Fruit fly (Drosophila melanogaster) whole organism, prepupa: ENCODE data around the gene CG7246.

ENCODE experiments used
- Blimp-1 ChIP-seq: fragments of 200-800 bp; sonication (Bioruptor generic); optimal IDR thresholded peaks from 3 replicates; lab custom pipeline; 2017; ENCODE audit warnings: missing biosample characterization, missing genetic modification characterization, mild to moderate bottlenecking, moderate library complexity, missing genetic modification reagents
- CG10669 ChIP-seq: fragments of 200-800 bp; sonication (Bioruptor generic); optimal IDR thresholded peaks from 3 replicates; lab custom pipeline; 2018; ENCODE audit warnings: missing biosample characterization, mild to moderate bottlenecking, missing genetic modification characterization, moderate library complexity
- CG11294 ChIP-seq: fragments of 200-800 bp; sonication (Bioruptor generic); IDR thresholded peaks from 2 replicates; pipeline ENCODE4 v1.3.6; 2022; ENCODE audit warnings: missing biosample characterization, missing genetic modification characterization
- CG11762 ChIP-seq: fragments of 200-800 bp; sonication (Bioruptor generic); optimal IDR thresholded peaks from 3 replicates; lab custom pipeline; 2016; ENCODE audit warnings: missing biosample characterization, missing genetic modification characterization; ENCODE audit not compliant: insufficient read depth
- CG11902 ChIP-seq: fragments of 200-800 bp; sonication (Bioruptor generic); optimal IDR thresholded peaks from 3 replicates; lab custom pipeline; 2016; ENCODE audit warnings: missing biosample characterization, missing genetic modification characterization
- CG1621 ChIP-seq: fragments of 200-800 bp; sonication (Bioruptor generic); optimal IDR thresholded peaks from 3 replicates; lab custom pipeline; 2018; ENCODE audit warnings: missing biosample characterization, mild to moderate bottlenecking, missing genetic modification characterization
- CG16779 ChIP-seq: fragments of 200-800 bp; sonication (Bioruptor generic); optimal IDR thresholded peaks from 3 replicates; lab custom pipeline; 2017; ENCODE audit warnings: missing biosample characterization, mild to moderate bottlenecking, missing genetic modification characterization
- CG3032 ChIP-seq: fragments of 200-800 bp; optimal IDR thresholded peaks from 2 replicates; lab custom pipeline; 2019; ENCODE audit warnings: missing biosample characterization, mild to moderate bottlenecking, missing genetic modification characterization, moderate library complexity
- CG31627 ChIP-seq: fragments of 200-800 bp; sonication (Bioruptor generic); optimal IDR thresholded peaks from 3 replicates; lab custom pipeline; 2016; ENCODE audit warnings: missing biosample characterization, missing genetic modification characterization
- CG32006 ChIP-seq: fragments of 200-800 bp; sonication (Bioruptor generic); optimal IDR thresholded peaks from 3 replicates; lab custom pipeline; 2017; ENCODE audit warnings: missing biosample characterization, mild to moderate bottlenecking, missing genetic modification characterization
- CG34406 ChIP-seq: fragments of 200-800 bp; sonication (Bioruptor generic); optimal IDR thresholded peaks from 3 replicates; lab custom pipeline; 2016; ENCODE audit warnings: missing biosample characterization, missing genetic modification characterization
- CG3919 ChIP-seq: fragments of 200-800 bp; sonication (Bioruptor generic); optimal IDR thresholded peaks from 3 replicates; lab custom pipeline; 2016; ENCODE audit warnings: missing biosample characterization, missing genetic modification characterization
- CG4318 ChIP-seq: fragments of 200-800 bp; sonication (Bioruptor generic); optimal IDR thresholded peaks from 3 replicates; lab custom pipeline; 2017; ENCODE audit warnings: missing biosample characterization, mild to moderate bottlenecking, missing genetic modification characterization
- CG6163 ChIP-seq: fragments of 200-800 bp; sonication (Bioruptor generic); IDR thresholded peaks from 3 replicates; pipeline ENCODE4 v1.3.6; 2022; ENCODE audit warnings: missing biosample characterization, missing genetic modification characterization
- CG6808 ChIP-seq: fragments of 200-800 bp; sonication (Bioruptor generic); optimal IDR thresholded peaks from 3 replicates; lab custom pipeline; 2017; ENCODE audit warnings: missing biosample characterization, missing genetic modification characterization, mild to moderate bottlenecking, moderate library complexity, missing genetic modification reagents
- CG6854 ChIP-seq: fragments of 200-800 bp; sonication (Bioruptor generic); optimal IDR thresholded peaks from 2 replicates; lab custom pipeline; 2017; ENCODE audit warnings: missing biosample characterization, mild to moderate bottlenecking, missing genetic modification characterization
- CG8319 ChIP-seq: fragments of 200-800 bp; sonication (Bioruptor generic); optimal IDR thresholded peaks from 3 replicates; lab custom pipeline; 2016; ENCODE audit warnings: missing biosample characterization, missing genetic modification characterization
- CG8632 ChIP-seq: fragments of 200-800 bp; sonication (Bioruptor generic); optimal IDR thresholded peaks from 3 replicates; lab custom pipeline; 2016; ENCODE audit warnings: missing biosample characterization, missing genetic modification characterization
- Eip75B ChIP-seq: fragments of 200-800 bp; sonication (Bioruptor generic); optimal IDR thresholded peaks from 3 replicates; lab custom pipeline; 2016; ENCODE audit warnings: missing biosample characterization, missing genetic modification characterization
- Eip93F ChIP-seq: fragments of 200-800 bp; sonication (Bioruptor generic); optimal IDR thresholded peaks from 2 replicates; lab custom pipeline; 2016; ENCODE audit warnings: missing biosample characterization, mild to moderate bottlenecking, missing genetic modification characterization
- Ets21C ChIP-seq: fragments of 200-800 bp; sonication (Bioruptor generic); optimal IDR thresholded peaks from 3 replicates; lab custom pipeline; 2016; ENCODE audit warnings: missing biosample characterization, missing genetic modification characterization
- Ets96B ChIP-seq: fragments of 200-800 bp; optimal IDR thresholded peaks from 2 replicates; lab custom pipeline; 2019; ENCODE audit warnings: missing biosample characterization, mild to moderate bottlenecking, missing genetic modification characterization, moderate library complexity
- Gug ChIP-seq: fragments of 200-800 bp; sonication (Bioruptor generic); IDR thresholded peaks from 2 replicates; pipeline ENCODE4 v1.3.6; 2022; ENCODE audit warnings: missing biosample characterization, missing genetic modification characterization
- Hr39 ChIP-seq: fragments of 200-800 bp; sonication (Bioruptor generic); optimal IDR thresholded peaks from 2 replicates; lab custom pipeline; 2016; ENCODE audit warnings: missing biosample characterization, missing genetic modification characterization
- Hr4 ChIP-seq: fragments of 200-800 bp; sonication (Bioruptor generic); optimal IDR thresholded peaks from 3 replicates; lab custom pipeline; 2016; ENCODE audit warnings: missing biosample characterization, missing genetic modification characterization
- Lpt ChIP-seq: fragments of 200-800 bp; sonication (Bioruptor generic); optimal IDR thresholded peaks from 3 replicates; lab custom pipeline; 2016; ENCODE audit warnings: missing biosample characterization, missing genetic modification characterization
- Met ChIP-seq: fragments of 200-800 bp; sonication (Bioruptor generic); optimal IDR thresholded peaks from 3 replicates; lab custom pipeline; 2016; ENCODE audit warnings: missing biosample characterization, missing genetic modification characterization
- OdsH ChIP-seq: fragments of 200-800 bp; sonication (Bioruptor generic); optimal IDR thresholded peaks from 3 replicates; lab custom pipeline; 2016; ENCODE audit warnings: missing biosample characterization, missing genetic modification characterization
- Smox ChIP-seq: fragments of 200-800 bp; sonication (Bioruptor generic); optimal IDR thresholded peaks from 3 replicates; lab custom pipeline; 2016; ENCODE audit warnings: missing biosample characterization, missing genetic modification characterization
- Sox15 ChIP-seq: fragments of 200-800 bp; sonication (Bioruptor generic); optimal IDR thresholded peaks from 3 replicates; lab custom pipeline; 2016; ENCODE audit warnings: missing biosample characterization, missing genetic modification characterization
- achi ChIP-seq: fragments of 200-800 bp; sonication (Bioruptor generic); optimal IDR thresholded peaks from 3 replicates; lab custom pipeline; 2016; ENCODE audit warnings: missing biosample characterization, missing genetic modification characterization
- cyc ChIP-seq: fragments of 200-800 bp; sonication (Bioruptor generic); optimal IDR thresholded peaks from 3 replicates; lab custom pipeline; 2016; ENCODE audit warnings: missing biosample characterization, missing genetic modification characterization
- dac ChIP-seq: fragments of 200-800 bp; sonication (Bioruptor generic); optimal IDR thresholded peaks from 2 replicates; lab custom pipeline; 2017; ENCODE audit warnings: missing biosample characterization, mild to moderate bottlenecking, missing genetic modification characterization
- dsx ChIP-seq: fragments of 200-800 bp; optimal IDR thresholded peaks from 3 replicates; lab custom pipeline; 2019; ENCODE audit warnings: missing biosample characterization, mild to moderate bottlenecking, missing genetic modification characterization, moderate library complexity; ENCODE audit not compliant: poor library complexity, severe bottlenecking
- eg ChIP-seq: fragments of 200-800 bp; sonication (Bioruptor generic); IDR thresholded peaks from 3 replicates; pipeline ENCODE4 v1.3.6; 2022; ENCODE audit warnings: missing biosample characterization, missing genetic modification characterization
- esn ChIP-seq: fragments of 200-800 bp; sonication (Bioruptor generic); optimal IDR thresholded peaks from 2 replicates; lab custom pipeline; 2016; ENCODE audit warnings: missing biosample characterization, mild to moderate bottlenecking, missing genetic modification characterization, moderate library complexity
- fd59A ChIP-seq: fragments of 200-800 bp; sonication (Bioruptor generic); optimal IDR thresholded peaks from 2 replicates; lab custom pipeline; 2017; ENCODE audit warnings: missing biosample characterization, mild to moderate bottlenecking, missing genetic modification characterization, missing genetic modification reagents
- fd85E ChIP-seq: fragments of 200-800 bp; sonication (Bioruptor generic); optimal IDR thresholded peaks from 3 replicates; lab custom pipeline; 2016; ENCODE audit warnings: missing biosample characterization, missing genetic modification characterization
- pdm3 ChIP-seq: fragments of 200-800 bp; sonication (Bioruptor generic); optimal IDR thresholded peaks from 3 replicates; lab custom pipeline; 2016; ENCODE audit warnings: missing biosample characterization, missing genetic modification characterization
- salr ChIP-seq, 2 experiments: fragments of 200-800 bp; sonication (Bioruptor generic); optimal IDR thresholded peaks; 3 replicates each; lab custom pipeline; 2016 to 2018; ENCODE audit warnings: missing biosample characterization in 2 of 2, missing genetic modification characterization in 2 of 2, mild to moderate bottlenecking in 1 of 2
- ss ChIP-seq, 2 experiments: fragments of 200-800 bp; sonication (Bioruptor generic); optimal IDR thresholded peaks; 2 replicates in 1 of 2; 3 replicates in 1 of 2; lab custom pipeline; 2017 to 2018; ENCODE audit warnings: mild to moderate bottlenecking in 2 of 2, missing biosample characterization in 2 of 2, missing genetic modification characterization in 2 of 2, moderate library complexity in 1 of 2
- svp ChIP-seq: fragments of 200-800 bp; sonication (Bioruptor generic); peaks from one replicate; lab custom pipeline; 2016; ENCODE audit warnings: missing biosample characterization, missing genetic modification characterization
- topi ChIP-seq: fragments of 200-800 bp; sonication (Bioruptor generic); optimal IDR thresholded peaks from 3 replicates; lab custom pipeline; 2016; ENCODE audit warnings: missing biosample characterization, missing genetic modification characterization
- vri ChIP-seq: fragments of 200-800 bp; sonication (Bioruptor generic); optimal IDR thresholded peaks from 3 replicates; lab custom pipeline; 2016; ENCODE audit warnings: missing biosample characterization, mild to moderate bottlenecking, missing genetic modification characterization

Gene CG7246

DNA sequence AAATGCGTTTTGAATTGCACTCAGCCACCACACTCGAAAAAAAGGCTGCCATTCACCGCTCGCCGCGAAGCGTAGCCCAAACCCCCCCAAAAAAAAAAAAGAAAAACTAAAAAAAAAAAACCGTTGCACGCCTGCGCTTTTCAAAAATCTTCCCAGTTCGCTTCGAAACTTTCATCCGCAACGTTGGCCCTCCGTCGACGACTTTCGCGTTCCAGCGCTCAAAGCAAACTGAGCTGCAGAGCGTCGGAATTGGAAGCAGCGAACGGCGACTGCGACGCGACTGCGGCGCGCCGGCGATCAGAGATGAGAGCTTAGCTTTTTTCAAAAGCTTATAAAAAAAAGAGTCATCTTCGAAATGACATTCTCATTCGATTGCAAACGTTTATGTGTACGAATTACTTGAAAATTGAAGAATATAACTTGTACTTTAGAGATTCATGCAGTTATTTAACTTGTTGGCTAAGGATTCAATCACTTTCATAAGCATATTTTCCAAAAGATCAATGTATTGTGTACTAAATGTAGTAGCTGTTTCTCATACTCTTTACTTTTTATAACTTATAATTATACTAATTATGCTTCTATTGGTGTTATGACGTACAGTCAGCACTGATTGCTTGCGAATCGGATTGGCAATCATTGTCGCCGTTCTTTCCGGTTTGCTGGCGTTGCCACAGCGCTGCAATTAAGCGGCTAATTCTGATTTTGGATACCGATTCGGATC, 12.9 kb downstream of the CG7246 start, which contains the start of gene CG15365 (continued):
- TF ChIP-seq CG6163 (peak; percentile 29; the same call in 1 of the 3 replicates), Hr4 (GFP tag; lab: Kevin White, UChicago) (no peak), dsx (GFP tag; lab: Kevin White, UChicago) (peak; percentile 9), CG8632 (GFP tag; lab: Kevin White, UChicago) (no peak), OdsH (GFP tag; lab: Kevin White, UChicago) (peak; percentile 42), Gug (GFP tag; lab: Robert Waterston, UW) (no peak; the same call in 1 of the 2 replicates), pdm3 (peak; percentile 51), esn (GFP tag; lab: Kevin White, UChicago) (peak; percentile 66), CG11902 (GFP tag; lab: Kevin White, UChicago) (no peak), vri (GFP tag; lab: Kevin White, UChicago) (no peak), Hr39 (peak; percentile 23), Eip75B (GFP tag; lab: Kevin White, UChicago) (no peak), CG11762 (GFP tag; lab: Kevin White, UChicago) (no peak), achi (GFP tag; lab: Kevin White, UChicago) (peak; percentile 40), Smox (GFP tag; lab: Kevin White, UChicago) (peak; percentile 66), fd59A (GFP tag; lab: Kevin White, UChicago) (peak; percentile 5), CG8319 (no peak), CG6854 (GFP tag; lab: Kevin White, UChicago) (no peak), CG4318 (peak; percentile 2), Blimp-1 (GFP tag; lab: Kevin White, UChicago) (no peak), svp (GFP tag; lab: Kevin White, UChicago) (peak; percentile 80)

DNA sequence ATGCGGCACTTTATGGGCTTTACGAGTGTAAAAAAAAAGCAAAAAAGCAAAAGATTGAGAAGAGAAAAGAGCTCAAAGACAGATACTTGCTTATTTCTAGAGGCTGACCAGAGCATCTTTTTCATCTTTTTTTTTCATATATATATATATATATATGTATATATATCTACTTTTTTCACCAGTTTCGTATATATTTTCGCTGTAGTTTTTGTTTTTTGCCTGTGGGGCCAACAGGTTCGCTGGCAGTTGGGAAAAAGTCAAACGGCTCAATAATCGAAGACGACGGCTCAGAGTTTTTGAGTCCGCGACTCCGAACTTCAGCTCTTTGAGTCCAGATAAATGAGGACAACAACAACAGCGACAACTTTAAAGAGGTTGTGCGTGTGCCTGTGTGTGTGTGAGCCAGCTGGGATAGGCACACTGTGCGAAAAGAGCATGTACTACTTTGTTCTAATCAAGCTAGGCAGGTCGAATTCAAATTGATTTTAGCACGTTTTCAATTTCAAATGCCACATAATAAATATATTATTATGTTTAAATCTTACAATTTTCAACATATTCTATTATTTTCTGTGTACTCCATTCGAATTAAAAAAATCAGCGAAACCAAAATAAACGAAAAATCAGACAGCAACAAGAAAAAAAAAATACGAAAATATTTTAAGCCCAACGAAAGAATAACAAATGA, 13.9 kb downstream of the CG7246 start:
- peak; percentile 32; the same call in 1 of the 2 replicates for TF ChIP-seq CG11294 (GFP tag; lab: Robert Waterston, UW)
- TF ChIP-seq Eip93F (GFP tag; lab: Kevin White, UChicago) = peak; percentile 80
- peak; percentile 73 for TF ChIP-seq Sox15
- TF ChIP-seq Met = peak; percentile 86
- TF ChIP-seq achi (GFP tag; lab: Kevin White, UChicago) = peak; percentile 83
- TF ChIP-seq Smox (GFP tag; lab: Kevin White, UChicago) = peak; percentile 78
- TF ChIP-seq Ets21C (GFP tag; lab: Kevin White, UChicago) = peak; percentile 39
- TF ChIP-seq Gug (GFP tag; lab: Robert Waterston, UW) = peak; percentile 44; the same call in 1 of the 2 replicates
- peak; percentile 41 to 62 for TF ChIP-seq salr (GFP tag; optimal IDR thresholded peaks at IDR 0.05; lab: Kevin White, UChicago)
- TF ChIP-seq Blimp-1 (GFP tag; lab: Kevin White, UChicago) = peak; percentile 56
- peak; percentile 61 for TF ChIP-seq fd85E
- TF ChIP-seq topi = peak; percentile 80
- TF ChIP-seq Ets96B (tag; lab: Kevin White, UChicago) = peak; percentile 74
- peak; percentile 85 for TF ChIP-seq eg (GFP tag; lab: Robert Waterston, UW)
- peak; percentile 59 for TF ChIP-seq Hr4 (GFP tag; lab: Kevin White, UChicago)
- TF ChIP-seq CG3032 (tag; lab: Kevin White, UChicago) = peak; percentile 76
- TF ChIP-seq CG6163 = peak; percentile 92
- TF ChIP-seq CG6808 (GFP tag; lab: Kevin White, UChicago) = peak; percentile 75
- TF ChIP-seq CG16779 = no peak
- TF ChIP-seq CG31627 (GFP tag; lab: Kevin White, UChicago) = peak; percentile 66
- peak; percentile 72 for TF ChIP-seq CG1621 (tag; lab: Kevin White, UChicago)
- peak; percentile 76 for TF ChIP-seq CG11762 (GFP tag; lab: Kevin White, UChicago)
- TF ChIP-seq dsx (GFP tag; lab: Kevin White, UChicago) = peak; percentile 59
- peak; percentile 65 for TF ChIP-seq dac (GFP tag; lab: Kevin White, UChicago)
- TF ChIP-seq CG3919 (GFP tag; lab: Kevin White, UChicago) = peak; percentile 88
- peak; percentile 89 for TF ChIP-seq CG8632 (GFP tag; lab: Kevin White, UChicago)
- TF ChIP-seq CG10669 = peak; percentile 75
- peak; percentile 67 for TF ChIP-seq vri (GFP tag; lab: Kevin White, UChicago)
- TF ChIP-seq ss (GFP tag; optimal IDR thresholded peaks at IDR 0.05; lab: Kevin White, UChicago) = peak; percentile 31 to 72
- peak; percentile 85 for TF ChIP-seq CG34406 (GFP tag; lab: Kevin White, UChicago)
- peak; percentile 69 for TF ChIP-seq fd59A (GFP tag; lab: Kevin White, UChicago)
- TF ChIP-seq CG32006 (GFP tag; lab: Kevin White, UChicago) = peak; percentile 73
- peak; percentile 77 for TF ChIP-seq cyc (GFP tag; lab: Kevin White, UChicago)
- TF ChIP-seq Hr39 = peak; percentile 60
- peak; percentile 76 for TF ChIP-seq Lpt (GFP tag; lab: Kevin White, UChicago)
- peak; percentile 85 for TF ChIP-seq OdsH (GFP tag; lab: Kevin White, UChicago)
- peak; percentile 87 for TF ChIP-seq svp (GFP tag; lab: Kevin White, UChicago)
